Worm (Caenorhabditis elegans) whole organism, early embryonic: ENCODE data around the gene K09F5.1.

ENCODE experiments used
- ama-1 ChIP-seq: fragments of 150-350 bp; optimal IDR thresholded peaks from 2 replicates; lab custom pipeline; 2014
- flt-1 ChIP-seq: fragments of 200-800 bp; sonication (Bioruptor generic); IDR thresholded peaks from 2 replicates; pipeline ENCODE4 v1.3.6; 2022; ENCODE audit warnings: missing genetic modification characterization, missing compliant biosample characterization
- hmbx-1 ChIP-seq: sonication (generic microtip); optimal IDR thresholded peaks from 2 replicates; lab custom pipeline; 2016; ENCODE audit warnings: mild to moderate bottlenecking, missing genetic modification characterization, missing compliant biosample characterization
- sea-1 ChIP-seq: fragments of 200-800 bp; sonication (Bioruptor generic); conservative IDR thresholded peaks from 2 replicates; pipeline ENCODE4 v1.3.6; 2022; ENCODE audit warnings: missing genetic modification characterization, missing compliant biosample characterization

- TF ChIP-seq sea-1: no peak
- no peak for TF ChIP-seq ama-1 (lab: Kevin White, UChicago)
- no peak for TF ChIP-seq hmbx-1 (tag; lab: Kevin White, UChicago)
- TF ChIP-seq flt-1 (GFP tag; lab: Robert Waterston, UW): no peak
Measured at ce11 chrX:7726351-7726750, 13.1 kb upstream of the K09F5.1 start.
